Worm (Caenorhabditis elegans): ENCODE results near the gene Y7A5A.5.

Gene Y7A5A.5

DNA sequence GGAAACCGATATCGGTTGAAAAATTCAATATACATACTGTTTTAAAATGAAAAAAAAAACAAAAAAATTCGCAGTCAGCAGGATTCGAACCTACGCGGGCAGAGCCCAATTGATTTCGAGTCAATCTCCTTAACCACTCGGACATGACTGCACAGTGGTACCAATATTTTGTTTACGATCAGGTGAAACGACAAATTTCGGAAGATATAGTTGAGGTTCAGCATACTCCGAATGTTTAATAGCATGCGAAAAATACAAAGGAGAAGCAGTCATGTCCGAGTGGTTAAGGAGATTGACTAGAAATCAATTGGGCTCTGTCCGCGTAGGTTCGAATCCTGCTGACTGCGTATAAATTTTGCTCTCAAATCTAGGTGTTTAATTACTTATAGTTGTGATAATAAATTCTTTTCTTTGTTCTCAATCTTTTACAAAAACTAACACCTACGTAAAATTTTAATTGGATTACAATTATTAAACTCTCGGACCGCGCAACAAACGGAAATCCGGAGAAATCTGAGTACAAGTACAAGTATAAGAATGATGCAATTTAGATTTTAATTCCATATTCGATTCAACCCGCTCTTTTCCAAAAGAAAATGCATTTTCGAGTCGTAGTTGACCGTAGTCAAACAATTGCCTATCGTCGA is 13.2 kb downstream of the Y7A5A.5 start, which contains the start of gene Y7A5A.13 (continued):
- TF ChIP-seq pbrm-1 (GFP tag; IDR thresholded peaks at IDR 0.05), result peak; percentile 74
- no peak for TF ChIP-seq mxl-1 (tag; optimal IDR thresholded peaks at IDR 0.05)
- TF ChIP-seq B0019.2 (GFP tag; conservative IDR thresholded peaks at IDR 0.05), result no peak
- TF ChIP-seq hmg-20 (GFP tag; IDR thresholded peaks at IDR 0.05), result peak; percentile 57; the same call in 1 of the 2 replicates
- no peak for TF ChIP-seq F23B12.7 (tag; optimal IDR thresholded peaks at IDR 0.05; ENCODE audit: insufficient read depth)
- TF ChIP-seq let-607 (tag; optimal IDR thresholded peaks at IDR 0.05), result peak in 1 of 2 experiments; percentile 52
- TF ChIP-seq rec-8 (tag; optimal IDR thresholded peaks at IDR 0.05), result peak; percentile 28 to 49
- TF ChIP-seq Y67H2A.10 (GFP tag; conservative IDR thresholded peaks at IDR 0.05), result no peak
- 0 out of 2 replicates have a peak, but pooled peaks have one; percentile 46 for TF ChIP-seq Y56A3A.18 (GFP tag; IDR thresholded peaks at IDR 0.05)
- TF ChIP-seq snpc-1.3 (tag; optimal IDR thresholded peaks at IDR 0.05; ENCODE audit: insufficient read depth), result peak; percentile 21
- no peak for TF ChIP-seq madf-3 (GFP tag; IDR thresholded peaks at IDR 0.05)
- TF ChIP-seq efl-1 (GFP tag; optimal IDR thresholded peaks at IDR 0.05), result no peak
- no peak; the same call in 1 of the 2 replicates for TF ChIP-seq ekl-4 (GFP tag; IDR thresholded peaks at IDR 0.05)
- no peak for TF ChIP-seq nfya-1 (tag; optimal IDR thresholded peaks at IDR 0.05; ENCODE audit: borderline replicate concordance, insufficient read depth)
- TF ChIP-seq xnd-1 (tag; optimal IDR thresholded peaks at IDR 0.05), result no peak
- no peak for TF ChIP-seq mel-28 (tag; optimal IDR thresholded peaks at IDR 0.05; ENCODE audit: borderline replicate concordance)
- no peak for TF ChIP-seq cebp-1 (GFP tag; IDR thresholded peaks at IDR 0.05)
- TF ChIP-seq cebp-1 (tag; optimal IDR thresholded peaks at IDR 0.05), result peak; percentile 30
- TF ChIP-seq lin-40 (tag; optimal IDR thresholded peaks at IDR 0.05), result no peak
- TF ChIP-seq F55B11.4 (tag; optimal IDR thresholded peaks at IDR 0.05; ENCODE audit: borderline replicate concordance, insufficient read depth), result no peak
- peak; percentile 90 for TF ChIP-seq tbp1 (GFP tag; optimal IDR thresholded peaks at IDR 0.05)
- peak; percentile 21 for TF ChIP-seq ceh-27 (GFP tag; optimal IDR thresholded peaks at IDR 0.05)
- TF ChIP-seq nfya-2 (GFP tag; IDR thresholded peaks at IDR 0.05), result no peak
- no peak for TF ChIP-seq F49E8.2 (tag; optimal IDR thresholded peaks at IDR 0.05; ENCODE audit: insufficient read depth)
- no peak for TF ChIP-seq lin-54 (GFP tag; optimal IDR thresholded peaks at IDR 0.05)
- TF ChIP-seq sea-2 (GFP tag; IDR thresholded peaks at IDR 0.05), result no peak
- no peak for TF ChIP-seq F57A8.1 (GFP tag; optimal IDR thresholded peaks at IDR 0.05)
- TF ChIP-seq hmg-1.2 (GFP tag; IDR thresholded peaks at IDR 0.05), result peak; percentile 70
- no peak for TF ChIP-seq Y53F4B.3 (GFP tag; IDR thresholded peaks at IDR 0.05)
- no peak for TF ChIP-seq Y53G8AR.9 (GFP tag; conservative IDR thresholded peaks at IDR 0.05)
- TF ChIP-seq hsf-1 (GFP tag; IDR thresholded peaks at IDR 0.05), result no peak
- TF ChIP-seq nhr-90 (tag; optimal IDR thresholded peaks at IDR 0.05), result peak; percentile 58
- TF ChIP-seq die-1 (tag; optimal IDR thresholded peaks at IDR 0.05), result peak; percentile 78
- TF ChIP-seq gei-17 (GFP tag; optimal IDR thresholded peaks at IDR 0.05), result no peak
- TF ChIP-seq him-1 (tag; optimal IDR thresholded peaks at IDR 0.05), result peak; percentile 79
- TF ChIP-seq F10E7.11 (tag; optimal IDR thresholded peaks at IDR 0.05), result no peak
- TF ChIP-seq bed-2 (GFP tag; IDR thresholded peaks at IDR 0.05), result no peak
- peak; percentile 62 for TF ChIP-seq snpc-1.1 (tag; optimal IDR thresholded peaks at IDR 0.05; ENCODE audit: insufficient read depth)
